Fruit fly (Drosophila melanogaster) whole organism, adult: ENCODE data around the gene Spn28F.
A peak's percentile ranks its signal among the peaks of the same experiment; 100 is the strongest.

Source experiments
- CG11617 ChIP-seq: fragments of 200-800 bp; sonication (Bioruptor generic); optimal IDR thresholded peaks from 2 replicates; lab custom pipeline; 2017; ENCODE audit warnings: mild to moderate bottlenecking, missing biosample characterization, missing genetic modification reagents, missing genetic modification characterization
- CG12768 ChIP-seq: fragments of 200-800 bp; sonication (Bioruptor generic); optimal IDR thresholded peaks from 2 replicates; lab custom pipeline; 2017; ENCODE audit warnings: missing biosample characterization, missing genetic modification characterization, mild to moderate bottlenecking, moderate library complexity, missing genetic modification reagents
- CG14711 ChIP-seq: fragments of 200-800 bp; sonication (Bioruptor generic); optimal IDR thresholded peaks from 2 replicates; lab custom pipeline; 2018; ENCODE audit warnings: missing biosample characterization, mild to moderate bottlenecking, missing genetic modification characterization, moderate library complexity
- CG1620 ChIP-seq: fragments of 200-800 bp; sonication (Bioruptor generic); optimal IDR thresholded peaks from 2 replicates; lab custom pipeline; 2016; ENCODE audit warnings: missing biosample characterization, missing genetic modification characterization
- CG33017 ChIP-seq: fragments of 200-800 bp; sonication (Bioruptor generic); optimal IDR thresholded peaks from 2 replicates; lab custom pipeline; 2018; ENCODE audit warnings: missing biosample characterization, mild to moderate bottlenecking, missing genetic modification characterization, moderate library complexity
- CG5204 ChIP-seq: fragments of 200-800 bp; sonication (Bioruptor generic); optimal IDR thresholded peaks from 2 replicates; lab custom pipeline; 2016; ENCODE audit warnings: missing biosample characterization, missing genetic modification characterization
- CG7045 ChIP-seq: fragments of 200-800 bp; sonication (Bioruptor generic); optimal IDR thresholded peaks from 2 replicates; lab custom pipeline; 2017; ENCODE audit warnings: missing biosample characterization, mild to moderate bottlenecking, missing genetic modification characterization
- CG7101 ChIP-seq: fragments of 200-800 bp; sonication (Bioruptor generic); optimal IDR thresholded peaks from 2 replicates; lab custom pipeline; 2018; ENCODE audit warnings: missing biosample characterization, mild to moderate bottlenecking, missing genetic modification characterization, moderate library complexity
- Clk ChIP-seq: fragments of 200-800 bp; sonication (Bioruptor generic); optimal IDR thresholded peaks from 2 replicates; lab custom pipeline; 2017; ENCODE audit warnings: missing biosample characterization, missing genetic modification characterization
- Crg-1 ChIP-seq: fragments of 200-800 bp; sonication (Bioruptor generic); optimal IDR thresholded peaks from 2 replicates; lab custom pipeline; 2016; ENCODE audit warnings: missing biosample characterization, missing genetic modification characterization
- Hr96 ChIP-seq: fragments of 200-800 bp; sonication (Bioruptor generic); optimal IDR thresholded peaks from 2 replicates; lab custom pipeline; 2016; ENCODE audit warnings: missing biosample characterization, missing genetic modification characterization
- Mnt ChIP-seq: fragments of 200-800 bp; sonication (Bioruptor generic); optimal IDR thresholded peaks from 2 replicates; lab custom pipeline; 2016; ENCODE audit warnings: missing biosample characterization, mild to moderate bottlenecking, missing genetic modification characterization
- bab1 ChIP-seq: fragments of 200-800 bp; sonication (Bioruptor generic); optimal IDR thresholded peaks from 3 replicates; lab custom pipeline; 2019; ENCODE audit warnings: missing biosample characterization, mild to moderate bottlenecking, missing genetic modification characterization, moderate library complexity
- cic ChIP-seq: fragments of 200-800 bp; sonication (Bioruptor generic); optimal IDR thresholded peaks from 2 replicates; lab custom pipeline; 2017; ENCODE audit warnings: missing biosample characterization, mild to moderate bottlenecking, missing genetic modification characterization, moderate library complexity
- cnc ChIP-seq, 2 experiments: fragments of >200 bp; optimal IDR thresholded peaks; 2 replicates each; lab custom pipeline; 2017
- kay ChIP-seq: fragments of 200-800 bp; sonication (Bioruptor generic); peaks from one replicate; lab custom pipeline; 2016; ENCODE audit warnings: missing biosample characterization, missing genetic modification characterization, borderline replicate concordance
- ovo ChIP-seq: fragments of 200-800 bp; sonication (Bioruptor generic); optimal IDR thresholded peaks from 2 replicates; lab custom pipeline; 2016; ENCODE audit warnings: missing biosample characterization, missing genetic modification characterization
- pad ChIP-seq: fragments of 200-800 bp; sonication (Bioruptor generic); optimal IDR thresholded peaks from 3 replicates; lab custom pipeline; 2017; ENCODE audit warnings: missing biosample characterization, missing genetic modification characterization, mild to moderate bottlenecking, moderate library complexity, missing genetic modification reagents
- tj ChIP-seq: fragments of 200-800 bp; sonication (Bioruptor generic); optimal IDR thresholded peaks from 3 replicates; lab custom pipeline; 2017; ENCODE audit warnings: missing biosample characterization, mild to moderate bottlenecking, missing genetic modification characterization, moderate library complexity
- toe ChIP-seq: fragments of 200-800 bp; sonication (Bioruptor generic); optimal IDR thresholded peaks from 2 replicates; lab custom pipeline; 2016; ENCODE audit warnings: missing biosample characterization, missing genetic modification characterization

Spn28F gene

DNA sequence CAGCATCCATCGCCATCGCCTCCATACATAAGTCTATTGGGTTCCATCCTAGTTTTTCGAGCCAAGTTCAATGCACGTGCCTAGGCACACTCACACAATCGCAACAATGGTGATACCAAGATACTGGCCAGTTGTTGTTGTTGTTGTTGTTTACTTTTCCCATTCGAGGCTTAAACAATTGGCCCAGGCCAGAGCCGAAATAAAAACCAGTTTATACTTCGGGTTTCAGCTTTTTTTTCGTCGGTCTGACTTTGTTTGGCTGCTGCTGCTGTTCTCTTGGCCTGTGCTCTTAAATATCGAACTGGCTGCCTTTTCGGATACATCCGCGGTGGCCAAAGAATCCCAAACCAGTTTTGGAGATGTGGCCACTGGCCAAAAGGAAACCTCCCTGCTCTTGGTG is 38.6 kb upstream of the Spn28F start:
- TF ChIP-seq cnc (optimal IDR thresholded peaks at IDR 0.05; lab: Kevin White, UChicago) (no peak), Hr96 (GFP tag; lab: Kevin White, UChicago) (no peak)

dm6 chr2L:8279400-8280065 is 37.9 kb upstream of the Spn28F start:
- TF ChIP-seq cic (GFP tag; lab: Kevin White, UChicago) (no peak), CG33017 (tag; lab: Kevin White, UChicago) (no peak), CG1620 (GFP tag; lab: Kevin White, UChicago) (no peak), CG11617 (no peak), Mnt (GFP tag; lab: Kevin White, UChicago) (no peak)

DNA sequence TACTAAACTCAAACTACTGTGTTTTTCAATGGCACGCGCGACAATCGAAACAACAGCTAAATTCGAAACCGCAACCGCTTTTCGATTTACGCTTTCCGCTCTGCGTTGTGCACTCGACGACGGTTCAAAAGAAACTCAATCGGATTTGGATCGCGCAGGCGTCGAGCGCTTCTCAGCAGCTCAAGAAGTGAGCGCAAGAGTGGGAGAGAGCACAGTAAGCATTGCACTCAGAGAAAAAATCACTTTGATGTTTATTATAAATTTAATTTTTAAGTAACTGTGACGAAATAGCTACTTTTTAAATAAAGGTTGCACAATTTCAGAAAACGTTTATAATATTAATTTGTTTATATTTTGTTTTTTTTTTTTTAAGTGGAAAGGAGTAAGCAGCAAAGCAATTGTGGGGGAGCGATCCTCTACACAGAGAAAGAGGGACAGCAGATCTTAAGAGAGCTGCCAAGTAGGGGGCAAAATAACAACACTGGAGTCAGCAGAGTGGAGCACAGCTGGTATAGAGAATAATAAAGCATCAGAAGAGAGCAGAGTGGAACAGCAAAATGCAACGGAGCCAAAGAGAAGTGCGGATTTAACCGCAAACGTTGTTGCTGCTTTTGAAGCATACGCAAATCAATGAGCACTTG is 36.1 kb upstream of the Spn28F start:
- TF ChIP-seq Hr96 (GFP tag; lab: Kevin White, UChicago) (peak; percentile 77), bab1 (GFP tag; lab: Kevin White, UChicago) (peak; percentile 98), CG14711 (tag; lab: Kevin White, UChicago) (peak; percentile 95), Mnt (GFP tag; lab: Kevin White, UChicago) (peak; percentile 88), kay (GFP tag; lab: Kevin White, UChicago) (peak; percentile 97), CG11617 (peak; percentile 96), cnc (optimal IDR thresholded peaks at IDR 0.05; lab: Kevin White, UChicago) (no peak), cic (GFP tag; lab: Kevin White, UChicago) (peak; percentile 54), CG7045 (GFP tag; lab: Kevin White, UChicago) (peak; percentile 91), CG12768 (GFP tag; lab: Kevin White, UChicago) (peak; percentile 94), CG7101 (tag; lab: Kevin White, UChicago) (peak; percentile 98), CG33017 (tag; lab: Kevin White, UChicago) (peak; percentile 95), Crg-1 (peak; percentile 92), CG5204 (GFP tag; lab: Kevin White, UChicago) (peak; percentile 89), ovo (GFP tag; lab: Kevin White, UChicago) (peak; percentile 76), CG1620 (GFP tag; lab: Kevin White, UChicago) (peak; percentile 91), pad (peak; percentile 94), tj (GFP tag; lab: Kevin White, UChicago) (peak; percentile 89), Clk (GFP tag; lab: Kevin White, UChicago) (peak; percentile 90), toe (GFP tag; lab: Kevin White, UChicago) (peak; percentile 78)

- TF ChIP-seq CG14711 (tag; lab: Kevin White, UChicago), result peak; percentile 42
- TF ChIP-seq CG12768 (GFP tag; lab: Kevin White, UChicago), result no peak
- TF ChIP-seq tj (GFP tag; lab: Kevin White, UChicago), result peak; percentile 53
- no peak for TF ChIP-seq CG33017 (tag; lab: Kevin White, UChicago)
Observed at dm6 chr2L:8276880-8277279, 35.3 kb upstream of the Spn28F start.

- TF ChIP-seq cic (GFP tag; lab: Kevin White, UChicago) (no peak), ovo (GFP tag; lab: Kevin White, UChicago) (no peak), CG33017 (tag; lab: Kevin White, UChicago) (no peak), CG1620 (GFP tag; lab: Kevin White, UChicago) (no peak), cnc (optimal IDR thresholded peaks at IDR 0.05; lab: Kevin White, UChicago) (no peak), Crg-1 (no peak), Clk (GFP tag; lab: Kevin White, UChicago) (no peak), Hr96 (GFP tag; lab: Kevin White, UChicago) (no peak), toe (GFP tag; lab: Kevin White, UChicago) (no peak), Mnt (GFP tag; lab: Kevin White, UChicago) (no peak), tj (GFP tag; lab: Kevin White, UChicago) (no peak), CG7101 (tag; lab: Kevin White, UChicago) (no peak), bab1 (GFP tag; lab: Kevin White, UChicago) (no peak), pad (no peak), kay (GFP tag; lab: Kevin White, UChicago) (no peak), CG14711 (tag; lab: Kevin White, UChicago) (no peak), CG12768 (GFP tag; lab: Kevin White, UChicago) (no peak)
Observed at dm6 chr2L:8276287-8276686, 34.7 kb upstream of the Spn28F start.

dm6 chr2L:8274958-8275584 is 33.5 kb upstream of the Spn28F start:
- peak; percentile 22 for TF ChIP-seq CG14711 (tag; lab: Kevin White, UChicago)
- no peak for TF ChIP-seq cnc (optimal IDR thresholded peaks at IDR 0.05; lab: Kevin White, UChicago)
- TF ChIP-seq kay (GFP tag; lab: Kevin White, UChicago), result peak; percentile 14
- peak; percentile 47 for TF ChIP-seq bab1 (GFP tag; lab: Kevin White, UChicago)
